Fruit fly (Drosophila melanogaster): ENCODE results near the gene Npc2h.
A peak's percentile ranks its signal among the peaks of the same experiment; 100 is the strongest.

The Npc2h gene

DNA sequence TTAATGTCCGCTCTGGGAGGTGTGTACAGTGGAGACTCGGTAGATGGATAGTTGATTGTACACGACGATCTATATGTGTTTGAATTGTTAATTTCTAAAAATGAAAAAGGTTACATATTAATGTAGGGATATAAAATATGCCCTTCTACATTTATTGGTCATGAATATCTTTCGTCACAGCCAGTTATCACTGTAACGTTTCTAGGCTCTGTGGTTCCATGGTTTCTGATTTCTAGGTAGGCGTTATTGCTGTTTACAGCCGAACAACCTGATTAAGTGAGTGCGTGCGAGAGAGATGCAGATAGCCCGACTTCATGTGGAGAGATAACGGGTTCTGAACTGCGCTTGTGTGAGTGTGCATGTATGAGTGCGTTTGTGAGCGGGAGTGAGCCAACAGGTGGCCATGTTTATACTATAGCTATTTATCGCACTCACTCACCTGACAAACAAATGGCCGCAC is 35.6 kb upstream of the Npc2h start (continued):
- TF ChIP-seq TFAM (GFP tag; optimal IDR thresholded peaks at IDR 0.05) (no peak), CG12942 (GFP tag; optimal IDR thresholded peaks at IDR 0.05) (peak; percentile 86), CG4404 (GFP tag; IDR thresholded peaks at IDR 0.05) (peak; percentile 97), lab (GFP tag; optimal IDR thresholded peaks at IDR 0.05) (peak; percentile 95), CG4707 (GFP tag; optimal IDR thresholded peaks at IDR 0.05) (peak; percentile 73), D19A (tag; optimal IDR thresholded peaks at IDR 0.05) (peak; percentile 89), tup (GFP tag; optimal IDR thresholded peaks at IDR 0.05) (peak; percentile 5), CG2678 (tag; optimal IDR thresholded peaks at IDR 0.05) (peak; percentile 94), CG18476 (GFP tag; optimal IDR thresholded peaks at IDR 0.05) (peak; percentile 89), caup (GFP tag; optimal IDR thresholded peaks at IDR 0.05; ENCODE audit: severe bottlenecking) (peak; percentile 84), CG8765 (GFP tag; IDR thresholded peaks at IDR 0.05) (peak; percentile 97), CG8359 (GFP tag; optimal IDR thresholded peaks at IDR 0.05; ENCODE audit: borderline replicate concordance) (peak; percentile 82), CG4730 (GFP tag; IDR thresholded peaks at IDR 0.05) (peak; percentile 91), Mrtf (GFP tag; IDR thresholded peaks at IDR 0.05) (peak; percentile 94), kah (GFP tag; optimal IDR thresholded peaks at IDR 0.05) (peak; percentile 75), ara (GFP tag; IDR thresholded peaks at IDR 0.05) (peak; percentile 95), bab2 (GFP tag; optimal IDR thresholded peaks at IDR 0.05) (peak; percentile 96), eve (GFP tag; optimal IDR thresholded peaks at IDR 0.05) (peak; percentile 94), abd-A (tag; optimal IDR thresholded peaks at IDR 0.05) (peak; percentile 85), bcd (GFP tag; optimal IDR thresholded peaks at IDR 0.05) (peak; percentile 89), stwl (tag; optimal IDR thresholded peaks at IDR 0.05) (no peak), Bgb (GFP tag; IDR thresholded peaks at IDR 0.05; ENCODE audit: partially characterized antibody) (no peak), CG3847 (GFP tag; IDR thresholded peaks at IDR 0.05) (peak; percentile 93), ftz-f1 (GFP tag; optimal IDR thresholded peaks at IDR 0.05) (peak; percentile 12), Hand (GFP tag; optimal IDR thresholded peaks at IDR 0.05) (peak; percentile 83), nom (GFP tag; optimal IDR thresholded peaks at IDR 0.05) (peak; percentile 83), HLH54F (GFP tag; optimal IDR thresholded peaks at IDR 0.05) (peak; percentile 94), rib (GFP tag; IDR thresholded peaks at IDR 0.05) (peak; percentile 91), chif (GFP tag; optimal IDR thresholded peaks at IDR 0.05) (peak; percentile 95 to 97), Trl (optimal IDR thresholded peaks at IDR 0.05) (peak in 1 of 2 experiments; percentile 6), Trl (GFP tag; optimal IDR thresholded peaks at IDR 0.05) (peak; percentile 93), NC2α (GFP tag; optimal IDR thresholded peaks at IDR 0.05) (peak; percentile 94), run (tag; optimal IDR thresholded peaks at IDR 0.05) (peak; percentile 78), CG34422 (GFP tag; IDR thresholded peaks at IDR 0.05) (peak; percentile 96), exex (tag; optimal IDR thresholded peaks at IDR 0.05) (peak; percentile 59), zfh2 (GFP tag; optimal IDR thresholded peaks at IDR 0.05) (peak; percentile 87), CG42726 (GFP tag; IDR thresholded peaks at IDR 0.05; ENCODE audit: partially characterized antibody) (no peak), CG10654 (GFP tag; optimal IDR thresholded peaks at IDR 0.05) (peak; percentile 90), seq (GFP tag; IDR thresholded peaks at IDR 0.05) (peak; percentile 93), CG11398 (GFP tag; optimal IDR thresholded peaks at IDR 0.05) (peak; percentile 92), Six4 (GFP tag; optimal IDR thresholded peaks at IDR 0.05) (peak; percentile 94), CG12744 (GFP tag; optimal IDR thresholded peaks at IDR 0.05) (peak; percentile 87), kay (GFP tag; optimal IDR thresholded peaks at IDR 0.05) (peak; percentile 88), CG7839 (tag; optimal IDR thresholded peaks at IDR 0.05) (peak; percentile 96), Sin3A (optimal IDR thresholded peaks at IDR 0.05) (no peak), nerfin-1 (tag; optimal IDR thresholded peaks at IDR 0.05) (peak; percentile 85), CG15011 (GFP tag; optimal IDR thresholded peaks at IDR 0.05) (peak; percentile 84), fd64A (GFP tag; optimal IDR thresholded peaks at IDR 0.05) (peak; percentile 71), crp (GFP tag; optimal IDR thresholded peaks at IDR 0.05) (peak in 1 of 2 experiments; percentile 44), vnd (GFP tag; IDR thresholded peaks at IDR 0.05; ENCODE audit: partially characterized antibody) (no peak)

All from whole organism, embryonic.